Worm (Caenorhabditis elegans) whole organism, L1 larva: Measurements from ENCODE around the gene gop-3.

ENCODE experiments used
- C16A3.4 ChIP-seq: fragments of 150-350 bp; optimal IDR thresholded peaks from 2 replicates; lab custom pipeline; 2014; ENCODE audit warnings: missing biosample characterization, missing genetic modification characterization
- F16B12.6 ChIP-seq: fragments of 150-350 bp; optimal IDR thresholded peaks from 2 replicates; lab custom pipeline; 2014; ENCODE audit warnings: missing biosample characterization, missing genetic modification characterization
- Y116A8C.19 ChIP-seq: sonication (generic microtip); optimal IDR thresholded peaks from 2 replicates; lab custom pipeline; 2016; ENCODE audit warnings: missing compliant biosample characterization, missing genetic modification characterization, borderline replicate concordance
- aha-1 ChIP-seq: fragments of 150-350 bp; optimal IDR thresholded peaks from 2 replicates; lab custom pipeline; 2014; ENCODE audit warnings: missing biosample characterization, missing genetic modification characterization
- alr-1 ChIP-seq: fragments of 200-800 bp; sonication (Bioruptor generic); optimal IDR thresholded peaks from 2 replicates; lab custom pipeline; 2018; ENCODE audit warnings: borderline replicate concordance, mild to moderate bottlenecking, missing genetic modification characterization, missing compliant biosample characterization
- aly-2 ChIP-seq: fragments of 150-350 bp; optimal IDR thresholded peaks from 2 replicates; lab custom pipeline; 2014; ENCODE audit warnings: missing biosample characterization, missing genetic modification characterization
- ama-1 ChIP-seq: fragments of 150-350 bp; optimal IDR thresholded peaks from 2 replicates; lab custom pipeline; 2014
- ceh-63 ChIP-seq: fragments of 200-800 bp; sonication (Bioruptor generic); optimal IDR thresholded peaks from 2 replicates; lab custom pipeline; 2018; ENCODE audit warnings: mild to moderate bottlenecking, missing genetic modification characterization, missing compliant biosample characterization
- ceh-8 ChIP-seq: fragments of 200-800 bp; sonication (Bioruptor generic); optimal IDR thresholded peaks from 2 replicates; lab custom pipeline; 2018; ENCODE audit warnings: mild to moderate bottlenecking, missing genetic modification characterization, moderate library complexity, missing compliant biosample characterization
- ceh-82 ChIP-seq, 3 experiments: fragments of 150-350 bp in 1 of 3; sonication (generic microtip) in 2 of 3; optimal IDR thresholded peaks; 2 replicates each; lab custom pipeline; 2014 to 2017; ENCODE audit warnings: missing biosample characterization in 3 of 3, missing genetic modification characterization in 3 of 3
- ceh-88 ChIP-seq: fragments of 200-800 bp; sonication (Bioruptor generic); IDR thresholded peaks from 2 replicates; pipeline ENCODE4 v1.3.6; 2022; ENCODE audit warnings: missing genetic modification characterization, missing compliant biosample characterization
- ceh-90 ChIP-seq: sonication (generic microtip); optimal IDR thresholded peaks from 2 replicates; lab custom pipeline; 2016; ENCODE audit warnings: missing genetic modification characterization, missing compliant biosample characterization
- ces-1 ChIP-seq: fragments of 150-350 bp; optimal IDR thresholded peaks from 2 replicates; lab custom pipeline; 2014; ENCODE audit warnings: missing biosample characterization, missing genetic modification reagents, missing genetic modification characterization
- efl-1 ChIP-seq, 4 experiments: fragments of 150-350 bp; optimal IDR thresholded peaks in 3 of 4; peaks in 1 of 4; 1 replicate in 1 of 4; 2 replicates in 3 of 4; lab custom pipeline; 2014; ENCODE audit warnings: missing biosample characterization in 2 of 4, missing genetic modification characterization in 2 of 4, missing genetic modification reagents in 2 of 4
- elt-3 ChIP-seq, 6 experiments: fragments of 150-350 bp in 1 of 6; sonication (generic microtip); optimal IDR thresholded peaks; 2 replicates each; lab custom pipeline; 2017 to 2018; ENCODE audit warnings: missing biosample characterization in 6 of 6, missing genetic modification characterization in 6 of 6, inconsistent platforms in 1 of 6
- ets-5 ChIP-seq: fragments of 200-800 bp; sonication (Bioruptor generic); IDR thresholded peaks from 2 replicates; pipeline ENCODE4 v1.3.6; 2022; ENCODE audit warnings: missing genetic modification characterization, missing compliant biosample characterization
- fos-1 ChIP-seq: fragments of 150-350 bp; optimal IDR thresholded peaks from 2 replicates; lab custom pipeline; 2014; ENCODE audit warnings: missing biosample characterization, missing genetic modification characterization
- grh-1 ChIP-seq: fragments of 200-800 bp; sonication (Bioruptor generic); IDR thresholded peaks from 2 replicates; pipeline ENCODE4 v1.3.6; 2022; ENCODE audit warnings: missing genetic modification reagents, missing genetic modification characterization, missing compliant biosample characterization
- hlh-17 ChIP-seq: fragments of 200-800 bp; sonication (Bioruptor generic); optimal IDR thresholded peaks from 2 replicates; lab custom pipeline; 2018; ENCODE audit warnings: missing genetic modification characterization, mild to moderate bottlenecking, missing compliant biosample characterization, moderate library complexity, borderline replicate concordance
- hlh-4 ChIP-seq: sonication (generic microtip); optimal IDR thresholded peaks from 2 replicates; lab custom pipeline; 2016; ENCODE audit warnings: mild to moderate bottlenecking, missing genetic modification characterization, missing compliant biosample characterization
- hpl-2 ChIP-seq: fragments of 150-350 bp; optimal IDR thresholded peaks from 2 replicates; lab custom pipeline; 2014; ENCODE audit warnings: missing biosample characterization, missing genetic modification reagents, missing genetic modification characterization
- irx-1 ChIP-seq: sonication (generic microtip); optimal IDR thresholded peaks from 2 replicates; lab custom pipeline; 2016; ENCODE audit warnings: missing genetic modification characterization, missing compliant biosample characterization
- lin-13 ChIP-seq: fragments of 150-350 bp; optimal IDR thresholded peaks from 2 replicates; lab custom pipeline; 2014; ENCODE audit warnings: missing biosample characterization, missing genetic modification reagents, missing genetic modification characterization
- lin-14 ChIP-seq: fragments of 200-800 bp; sonication (Bioruptor generic); optimal IDR thresholded peaks from 2 replicates; lab custom pipeline; 2018; ENCODE audit warnings: mild to moderate bottlenecking, missing genetic modification characterization, moderate library complexity, missing compliant biosample characterization
- lin-15B ChIP-seq: fragments of 150-350 bp; sonication (generic microtip); optimal IDR thresholded peaks from 3 replicates; lab custom pipeline; 2014; ENCODE audit warnings: missing biosample characterization, missing genetic modification characterization
- lin-39 ChIP-seq: fragments of 150-350 bp; optimal IDR thresholded peaks from 2 replicates; lab custom pipeline; 2014; ENCODE audit warnings: missing biosample characterization, missing genetic modification reagents, missing genetic modification characterization
- lsy-2 ChIP-seq, 2 experiments: fragments of 150-350 bp; optimal IDR thresholded peaks; 2 replicates each; lab custom pipeline; 2014; ENCODE audit warnings: missing biosample characterization in 2 of 2, missing genetic modification characterization in 2 of 2
- mdl-1 ChIP-seq, 2 experiments: fragments of 150-350 bp; optimal IDR thresholded peaks; 2 replicates each; lab custom pipeline; 2014 to 2017; ENCODE audit warnings: missing biosample characterization in 2 of 2, missing genetic modification characterization in 2 of 2, inconsistent platforms in 1 of 2
- mef-2 ChIP-seq: fragments of 150-350 bp; optimal IDR thresholded peaks from 2 replicates; lab custom pipeline; 2014; ENCODE audit warnings: missing biosample characterization, missing genetic modification characterization
- mep-1 ChIP-seq: fragments of 150-350 bp; optimal IDR thresholded peaks from 2 replicates; lab custom pipeline; 2014; ENCODE audit warnings: missing biosample characterization, missing genetic modification characterization
- nhr-11 ChIP-seq: fragments of 150-350 bp; optimal IDR thresholded peaks from 2 replicates; lab custom pipeline; 2014; ENCODE audit warnings: missing biosample characterization, missing genetic modification characterization
- nhr-12 ChIP-seq: sonication (generic microtip); optimal IDR thresholded peaks from 2 replicates; lab custom pipeline; 2017; ENCODE audit warnings: missing biosample characterization, missing genetic modification characterization
- nhr-237 ChIP-seq: fragments of 150-350 bp; optimal IDR thresholded peaks from 2 replicates; lab custom pipeline; 2014; ENCODE audit warnings: missing biosample characterization, missing genetic modification characterization
- nhr-28 ChIP-seq: fragments of 150-350 bp; optimal IDR thresholded peaks from 2 replicates; lab custom pipeline; 2014; ENCODE audit warnings: missing biosample characterization, missing genetic modification characterization
- nhr-47 ChIP-seq: sonication (generic microtip); optimal IDR thresholded peaks from 2 replicates; lab custom pipeline; 2016; ENCODE audit warnings: mild to moderate bottlenecking, missing genetic modification characterization, moderate library complexity, missing compliant biosample characterization
- nhr-76 ChIP-seq: sonication (generic microtip); optimal IDR thresholded peaks from 2 replicates; lab custom pipeline; 2017; ENCODE audit warnings: missing biosample characterization, missing genetic modification characterization
- nhr-77 ChIP-seq: fragments of 150-350 bp; optimal IDR thresholded peaks from 2 replicates; lab custom pipeline; 2014; ENCODE audit warnings: missing biosample characterization, missing genetic modification characterization
- nhr-84 ChIP-seq: sonication (generic microtip); optimal IDR thresholded peaks from 2 replicates; lab custom pipeline; 2017; ENCODE audit warnings: missing biosample characterization, missing genetic modification characterization
- nhr-85 ChIP-seq: sonication (generic microtip); peaks from one replicate; lab custom pipeline; 2016; ENCODE audit warnings: missing genetic modification characterization, inconsistent platforms, missing compliant biosample characterization
- pag-3 ChIP-seq: sonication (generic microtip); optimal IDR thresholded peaks from 2 replicates; lab custom pipeline; 2017; ENCODE audit warnings: missing genetic modification characterization, mild to moderate bottlenecking, missing compliant biosample characterization, antibody characterized with exemption, borderline replicate concordance; ENCODE audit not compliant: insufficient read depth
- pax-3 ChIP-seq: fragments of 200-800 bp; sonication (Bioruptor generic); optimal IDR thresholded peaks from 2 replicates; lab custom pipeline; 2018; ENCODE audit warnings: mild to moderate bottlenecking, missing genetic modification characterization, moderate library complexity, missing compliant biosample characterization
- snpc-4 ChIP-seq: fragments of 150-350 bp; optimal IDR thresholded peaks from 2 replicates; lab custom pipeline; 2014; ENCODE audit warnings: missing biosample characterization, missing genetic modification characterization
- swsn-7 ChIP-seq: sonication (generic microtip); optimal IDR thresholded peaks from 2 replicates; lab custom pipeline; 2016; ENCODE audit warnings: missing genetic modification characterization, missing compliant biosample characterization
- tbx-2 ChIP-seq: sonication (generic microtip); optimal IDR thresholded peaks from 2 replicates; lab custom pipeline; 2016; ENCODE audit warnings: missing genetic modification characterization, missing compliant biosample characterization
- tlp-1 ChIP-seq: fragments of 150-350 bp; optimal IDR thresholded peaks from 2 replicates; lab custom pipeline; 2014; ENCODE audit warnings: missing biosample characterization, missing genetic modification characterization
- unc-30 ChIP-seq: sonication (generic microtip); optimal IDR thresholded peaks from 2 replicates; lab custom pipeline; 2017; ENCODE audit warnings: missing biosample characterization, missing genetic modification characterization
- unc-62 ChIP-seq: fragments of 150-350 bp; optimal IDR thresholded peaks from 2 replicates; lab custom pipeline; 2014; ENCODE audit warnings: missing biosample characterization, missing genetic modification reagents, missing genetic modification characterization
- unc-86 ChIP-seq: sonication (generic microtip); optimal IDR thresholded peaks from 2 replicates; lab custom pipeline; 2016; ENCODE audit warnings: missing genetic modification characterization, missing compliant biosample characterization
- vab-15 ChIP-seq: sonication (generic microtip); optimal IDR thresholded peaks from 2 replicates; lab custom pipeline; 2017; ENCODE audit warnings: missing genotype, mild to moderate bottlenecking, missing genetic modification characterization, missing compliant biosample characterization
- xbp-1 ChIP-seq: sonication (generic microtip); optimal IDR thresholded peaks from 2 replicates; lab custom pipeline; 2016; ENCODE audit warnings: missing genetic modification characterization, missing compliant biosample characterization
- zip-4 ChIP-seq: fragments of 200-800 bp; sonication (Bioruptor generic); optimal IDR thresholded peaks from 2 replicates; lab custom pipeline; 2018; ENCODE audit warnings: mild to moderate bottlenecking, missing genetic modification characterization, moderate library complexity, missing compliant biosample characterization
- ztf-11 ChIP-seq, 2 experiments: sonication (generic microtip); optimal IDR thresholded peaks; 2 replicates each; lab custom pipeline; 2016 to 2017; ENCODE audit warnings: missing genetic modification characterization in 2 of 2, missing biosample characterization in 1 of 2, missing compliant biosample characterization in 1 of 2
- ztf-4 ChIP-seq: fragments of 150-350 bp; optimal IDR thresholded peaks from 2 replicates; lab custom pipeline; 2014; ENCODE audit warnings: missing biosample characterization, missing genetic modification characterization

The gop-3 gene

DNA sequence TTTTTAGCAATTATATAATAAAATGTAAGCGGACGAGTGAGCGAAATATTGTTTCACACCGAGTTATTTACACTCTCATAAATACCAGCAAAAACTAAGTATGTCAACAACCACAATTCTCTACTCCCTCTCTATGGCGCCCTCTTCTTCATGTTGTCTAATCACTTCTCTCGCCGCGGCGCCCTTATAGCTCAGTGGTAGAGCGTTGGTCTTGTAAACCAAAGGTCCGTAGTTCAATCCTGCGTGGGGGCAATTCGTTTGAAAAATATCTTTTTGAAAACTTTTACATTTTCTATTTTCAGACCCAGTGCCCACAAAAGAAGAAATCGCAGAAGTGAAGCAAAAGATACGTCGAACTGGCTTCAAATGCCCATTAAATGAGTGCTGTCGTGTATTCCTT, 45.2 kb downstream of the gop-3 start (continued):
- TF ChIP-seq mep-1 (tag; lab: Kevin White, UChicago), result peak; percentile 58
- TF ChIP-seq C16A3.4 (tag; lab: Kevin White, UChicago), result peak; percentile 57
- peak; percentile 69 for TF ChIP-seq nhr-47
- peak; percentile 56 for TF ChIP-seq xbp-1
- TF ChIP-seq swsn-7 (tag; lab: Kevin White, UChicago), result peak; percentile 66
- no peak for TF ChIP-seq ceh-63
- peak; percentile 8 for TF ChIP-seq pax-3 (tag; lab: Kevin White, UChicago)
- TF ChIP-seq zip-4, result peak; percentile 21
- TF ChIP-seq ama-1 (lab: Kevin White, UChicago), result peak; percentile 15
- no peak for TF ChIP-seq Y116A8C.19
- no peak for TF ChIP-seq nhr-12 (tag; lab: Kevin White, UChicago)
- no peak for TF ChIP-seq nhr-28 (tag; lab: Kevin White, UChicago)
- no peak for TF ChIP-seq aha-1
- no peak for TF ChIP-seq alr-1 (tag; lab: Kevin White, UChicago)
- TF ChIP-seq lin-39 (tag; lab: Kevin White, UChicago), result no peak
- no peak for TF ChIP-seq mef-2 (tag; lab: Kevin White, UChicago)
- TF ChIP-seq nhr-77 (tag; lab: Kevin White, UChicago), result peak; percentile 37
- no peak for TF ChIP-seq hpl-2 (GFP tag; lab: Kevin White, UChicago)
- TF ChIP-seq irx-1 (tag; lab: Kevin White, UChicago), result peak; percentile 33
- no peak for TF ChIP-seq ces-1
- no peak for TF ChIP-seq pag-3
- TF ChIP-seq ceh-90 (tag; lab: Kevin White, UChicago), result no peak
- TF ChIP-seq tlp-1 (tag; lab: Kevin White, UChicago), result no peak
- peak in 1 of 2 experiments; percentile 45 for TF ChIP-seq mdl-1 (tag; optimal IDR thresholded peaks at IDR 0.05; lab: Kevin White, UChicago)
- TF ChIP-seq ztf-4 (tag; lab: Kevin White, UChicago), result no peak
- TF ChIP-seq efl-1 (optimal IDR thresholded peaks at IDR 0.05; lab: Kevin White, UChicago), result peak; percentile 31 to 67
- peak; percentile 61 to 96 for TF ChIP-seq efl-1 (GFP tag; optimal IDR thresholded peaks at IDR 0.05 in 1 of 2; lab: Kevin White, UChicago)
- no peak for TF ChIP-seq nhr-76 (tag; lab: Kevin White, UChicago)
- no peak for TF ChIP-seq elt-3 (tag; optimal IDR thresholded peaks at IDR 0.05; lab: Kevin White, UChicago)
- TF ChIP-seq grh-1, result no peak
- TF ChIP-seq ztf-11 (tag; optimal IDR thresholded peaks at IDR 0.05; lab: Kevin White, UChicago), result peak in 1 of 2 experiments; percentile 3
- TF ChIP-seq hlh-17 (GFP tag; lab: Kevin White, UChicago), result no peak
- no peak for TF ChIP-seq lin-14 (GFP tag; lab: Kevin White, UChicago)
- TF ChIP-seq nhr-11, result no peak

DNA sequence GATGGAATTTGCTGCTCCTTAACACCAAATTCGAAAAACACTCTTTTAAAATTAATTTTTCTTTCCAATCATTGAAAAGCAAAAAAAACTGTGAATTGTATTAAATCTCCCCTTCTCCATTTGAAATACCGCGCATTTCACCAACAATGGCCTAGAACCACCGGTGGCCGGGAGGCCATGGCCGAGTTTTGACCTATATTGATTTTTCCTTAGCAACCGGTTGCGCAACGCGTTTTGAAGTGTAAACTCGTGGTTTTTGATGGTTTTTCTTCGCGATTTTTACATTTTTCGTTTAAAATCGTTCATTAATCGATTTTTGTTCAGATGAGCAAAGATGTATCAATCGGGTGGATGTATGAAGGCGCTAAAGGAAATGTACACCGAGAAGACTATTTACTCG, 47.8 kb downstream of the gop-3 start, which contains the start of gene mog-3:
TSS of gene mog-3 (plus strand) at position 319 of the 400 bp plus-strand sequence.
- TF ChIP-seq ets-5 (GFP tag; lab: Robert Waterston, UW) (no peak), Y116A8C.19 (peak; percentile 30), unc-30 (tag; lab: Kevin White, UChicago) (no peak), efl-1 (optimal IDR thresholded peaks at IDR 0.05; lab: Kevin White, UChicago) (peak; percentile 61 to 94), efl-1 (GFP tag; optimal IDR thresholded peaks at IDR 0.05 in 1 of 2; lab: Kevin White, UChicago) (peak; percentile 93 to 99), nhr-84 (tag; lab: Kevin White, UChicago) (no peak), lin-13 (GFP tag; lab: Kevin White, UChicago) (peak; percentile 29), ceh-82 (tag; optimal IDR thresholded peaks at IDR 0.05; lab: Kevin White, UChicago) (peak; percentile 11 to 66 (median 11)), nhr-85 (tag; lab: Kevin White, UChicago) (peak; percentile 85), lin-15B (tag; lab: Kevin White, UChicago) (peak; percentile 7), ceh-88 (GFP tag; lab: Robert Waterston, UW) (no peak), fos-1 (tag; lab: Kevin White, UChicago) (no peak), ceh-8 (no peak), unc-62 (GFP tag; lab: Kevin White, UChicago) (no peak), aly-2 (tag; lab: Kevin White, UChicago) (no peak), swsn-7 (tag; lab: Kevin White, UChicago) (peak; percentile 65), ztf-11 (tag; optimal IDR thresholded peaks at IDR 0.05; lab: Kevin White, UChicago) (peak in 1 of 2 experiments; percentile 80), snpc-4 (tag; lab: Kevin White, UChicago) (peak; percentile 21), F16B12.6 (tag; lab: Kevin White, UChicago) (no peak), nhr-28 (tag; lab: Kevin White, UChicago) (no peak), ceh-63 (no peak), nhr-237 (no peak), elt-3 (tag; optimal IDR thresholded peaks at IDR 0.05; lab: Kevin White, UChicago) (no peak), lsy-2 (tag; optimal IDR thresholded peaks at IDR 0.05; lab: Kevin White, UChicago) (peak; percentile 62 to 82), vab-15 (peak; percentile 55), tbx-2 (peak; percentile 84), hlh-4 (tag; lab: Kevin White, UChicago) (no peak), xbp-1 (peak; percentile 69), unc-86 (tag; lab: Kevin White, UChicago) (peak; percentile 67)
